Fruit fly (Drosophila melanogaster): ENCODE data around the gene CG4213.

The CG4213 gene

dm6 chr2L:419620-420184 is 17.7 kb upstream of the CG4213 start, which contains the start of the genes CG13690 and RpLP1 (continued):
- TF ChIP-seq CG7357 (GFP tag; IDR thresholded peaks at IDR 0.05), result no peak
- peak in 1 of 2 experiments; percentile 76 for TF ChIP-seq Eip74EF (GFP tag; optimal IDR thresholded peaks at IDR 0.05)
- peak; percentile 61; the same call in 2 of the 3 replicates for TF ChIP-seq ken (GFP tag; IDR thresholded peaks at IDR 0.05)
- TF ChIP-seq CG4360 (GFP tag; IDR thresholded peaks at IDR 0.05), result peak; percentile 47; the same call in 1 of the 2 replicates
- TF ChIP-seq tin (GFP tag; optimal IDR thresholded peaks at IDR 0.05), result peak; percentile 26
- TF ChIP-seq CG7839 (tag; optimal IDR thresholded peaks at IDR 0.05), result peak; percentile 74
- peak; percentile 86 for TF ChIP-seq Asciz (GFP tag; optimal IDR thresholded peaks at IDR 0.05)
- TF ChIP-seq CG3163 (GFP tag; optimal IDR thresholded peaks at IDR 0.05), result peak; percentile 41
- peak; percentile 53 for TF ChIP-seq bigmax (GFP tag; optimal IDR thresholded peaks at IDR 0.05)
- no peak for TF ChIP-seq sc (optimal IDR thresholded peaks at IDR 0.05)
- peak; percentile 72 for TF ChIP-seq sc (GFP tag; optimal IDR thresholded peaks at IDR 0.05)
- TF ChIP-seq trem (tag; optimal IDR thresholded peaks at IDR 0.05), result peak; percentile 92
- peak; percentile 72 for TF ChIP-seq p53 (GFP tag; optimal IDR thresholded peaks at IDR 0.05)
- TF ChIP-seq H2.0 (GFP tag; IDR thresholded peaks at IDR 0.05), result peak; percentile 23; the same call in 1 of the 2 replicates
- peak; percentile 54; the same call in 1 of the 3 replicates for TF ChIP-seq C15 (GFP tag; IDR thresholded peaks at IDR 0.05)
- TF ChIP-seq ash1 (GFP tag; optimal IDR thresholded peaks at IDR 0.05), result no peak
- peak; percentile 66 for TF ChIP-seq Sin3A (optimal IDR thresholded peaks at IDR 0.05)
- TF ChIP-seq Gsc (GFP tag; IDR thresholded peaks at IDR 0.05), result no peak
- peak; percentile 65 for TF ChIP-seq CG1647 (GFP tag; optimal IDR thresholded peaks at IDR 0.05)

- TF ChIP-seq Vsx1 (GFP tag; optimal IDR thresholded peaks at IDR 0.05) (no peak), jing (GFP tag; optimal IDR thresholded peaks at IDR 0.05) (peak; percentile 59), exex (tag; optimal IDR thresholded peaks at IDR 0.05) (peak; percentile 42), H2.0 (GFP tag; IDR thresholded peaks at IDR 0.05) (peak; percentile 77; the same call in 1 of the 2 replicates), br (optimal IDR thresholded peaks at IDR 0.05) (no peak), CG14965 (GFP tag; optimal IDR thresholded peaks at IDR 0.05; ENCODE audit: borderline replicate concordance) (peak; percentile 91), CG6683 (GFP tag; optimal IDR thresholded peaks at IDR 0.05) (peak; percentile 28), disco-r (GFP tag; optimal IDR thresholded peaks at IDR 0.05) (peak; percentile 88), gsb-n (tag; optimal IDR thresholded peaks at IDR 0.05) (no peak), zf30C (GFP tag; optimal IDR thresholded peaks at IDR 0.05) (no peak), CG18011 (GFP tag; optimal IDR thresholded peaks at IDR 0.05) (peak; percentile 69), CG4854 (GFP tag; optimal IDR thresholded peaks at IDR 0.05) (peak; percentile 69), Nf-YB (GFP tag; optimal IDR thresholded peaks at IDR 0.05) (peak; percentile 63), BtbVII (GFP tag; optimal IDR thresholded peaks at IDR 0.05) (no peak), danr (GFP tag; IDR thresholded peaks at IDR 0.05) (peak; percentile 87), CG32772 (GFP tag; IDR thresholded peaks at IDR 0.05) (peak; percentile 91), tx (GFP tag; optimal IDR thresholded peaks at IDR 0.05) (peak; percentile 92), repo (GFP tag; optimal IDR thresholded peaks at IDR 0.05) (peak; percentile 81), CG8924 (tag; optimal IDR thresholded peaks at IDR 0.05) (peak; percentile 90), Xbp1 (GFP tag; optimal IDR thresholded peaks at IDR 0.05) (peak; percentile 94), CG17802 (tag; optimal IDR thresholded peaks at IDR 0.05) (peak; percentile 28), CG6813 (GFP tag; optimal IDR thresholded peaks at IDR 0.05) (peak; percentile 44), cwo (GFP tag; optimal IDR thresholded peaks at IDR 0.05) (peak; percentile 49), cato (GFP tag; optimal IDR thresholded peaks at IDR 0.05; ENCODE audit: borderline replicate concordance) (peak; percentile 84), ara (GFP tag; IDR thresholded peaks at IDR 0.05) (peak; percentile 80), ci (GFP tag; IDR thresholded peaks at IDR 0.05) (peak; percentile 85), wdn (GFP tag; IDR thresholded peaks at IDR 0.05) (peak; percentile 83), bcd (GFP tag; optimal IDR thresholded peaks at IDR 0.05) (peak; percentile 91), GATAe (GFP tag; conservative IDR thresholded peaks at IDR 0.05) (no peak), Sox100B (GFP tag; optimal IDR thresholded peaks at IDR 0.05) (peak; percentile 74), hth (optimal IDR thresholded peaks at IDR 0.05) (no peak)
Observed at dm6 chr2L:414593-415399, 12.8 kb upstream of the CG4213 start, which contains the start of the genes AP-2alpha and ebi. AP-2alpha (minus strand) TSS chr2L:414777. ebi (plus strand) TSS chr2L:415067.

Data from whole organism, embryonic.